Worm (Caenorhabditis elegans) whole organism, L1 larva: ENCODE measurements around the gene F27D9.7.

Experiments used
- C04F5.9 ChIP-seq: sonication (generic microtip); optimal IDR thresholded peaks from 2 replicates; lab custom pipeline; 2016; ENCODE audit warnings: missing genetic modification characterization, missing compliant biosample characterization
- aha-1 ChIP-seq: fragments of 150-350 bp; optimal IDR thresholded peaks from 2 replicates; lab custom pipeline; 2014; ENCODE audit warnings: missing biosample characterization, missing genetic modification characterization
- ceh-63 ChIP-seq: fragments of 200-800 bp; sonication (Bioruptor generic); optimal IDR thresholded peaks from 2 replicates; lab custom pipeline; 2018; ENCODE audit warnings: mild to moderate bottlenecking, missing genetic modification characterization, missing compliant biosample characterization
- ceh-8 ChIP-seq: fragments of 200-800 bp; sonication (Bioruptor generic); optimal IDR thresholded peaks from 2 replicates; lab custom pipeline; 2018; ENCODE audit warnings: mild to moderate bottlenecking, missing genetic modification characterization, moderate library complexity, missing compliant biosample characterization
- ceh-82 ChIP-seq, 3 experiments: fragments of 150-350 bp in 1 of 3; sonication (generic microtip) in 2 of 3; optimal IDR thresholded peaks; 2 replicates each; lab custom pipeline; 2014 to 2017; ENCODE audit warnings: missing biosample characterization in 3 of 3, missing genetic modification characterization in 3 of 3
- ces-1 ChIP-seq: fragments of 150-350 bp; optimal IDR thresholded peaks from 2 replicates; lab custom pipeline; 2014; ENCODE audit warnings: missing biosample characterization, missing genetic modification reagents, missing genetic modification characterization
- dpl-1 ChIP-seq, 3 experiments: fragments of 150-350 bp in 2 of 3; sonication (generic microtip) in 1 of 3; optimal IDR thresholded peaks; 2 replicates each; lab custom pipeline; 2014 to 2017; ENCODE audit warnings: missing biosample characterization in 3 of 3, missing genetic modification characterization in 3 of 3, missing genetic modification reagents in 3 of 3
- dsc-1 ChIP-seq: sonication (generic microtip); optimal IDR thresholded peaks from 2 replicates; lab custom pipeline; 2016; ENCODE audit warnings: mild to moderate bottlenecking, missing genetic modification characterization, missing compliant biosample characterization
- efl-1 ChIP-seq, 4 experiments: fragments of 150-350 bp; optimal IDR thresholded peaks in 3 of 4; peaks in 1 of 4; 1 replicate in 1 of 4; 2 replicates in 3 of 4; lab custom pipeline; 2014; ENCODE audit warnings: missing biosample characterization in 2 of 4, missing genetic modification characterization in 2 of 4, missing genetic modification reagents in 2 of 4
- efl-3 ChIP-seq: fragments of 200-800 bp; sonication (Bioruptor generic); optimal IDR thresholded peaks from 2 replicates; lab custom pipeline; 2018; ENCODE audit warnings: mild to moderate bottlenecking, missing genetic modification characterization, missing compliant biosample characterization
- elt-3 ChIP-seq, 6 experiments: fragments of 150-350 bp in 1 of 6; sonication (generic microtip); optimal IDR thresholded peaks; 2 replicates each; lab custom pipeline; 2017 to 2018; ENCODE audit warnings: missing biosample characterization in 6 of 6, missing genetic modification characterization in 6 of 6, inconsistent platforms in 1 of 6
- fkh-10 ChIP-seq: sonication (generic microtip); optimal IDR thresholded peaks from 2 replicates; lab custom pipeline; 2017; ENCODE audit warnings: missing biosample characterization, missing genetic modification reagents, missing genetic modification characterization
- hlh-4 ChIP-seq: sonication (generic microtip); optimal IDR thresholded peaks from 2 replicates; lab custom pipeline; 2016; ENCODE audit warnings: mild to moderate bottlenecking, missing genetic modification characterization, missing compliant biosample characterization
- isw-1 ChIP-seq: fragments of 200-800 bp; sonication (Bioruptor generic); IDR thresholded peaks from 2 replicates; pipeline ENCODE4 v1.3.6; 2022; ENCODE audit warnings: missing genetic modification characterization, missing compliant biosample characterization
- jun-1 ChIP-seq: fragments of 150-350 bp; optimal IDR thresholded peaks from 2 replicates; lab custom pipeline; 2014; ENCODE audit warnings: missing biosample characterization, missing genetic modification reagents, missing genetic modification characterization
- lin-14 ChIP-seq: fragments of 200-800 bp; sonication (Bioruptor generic); optimal IDR thresholded peaks from 2 replicates; lab custom pipeline; 2018; ENCODE audit warnings: mild to moderate bottlenecking, missing genetic modification characterization, moderate library complexity, missing compliant biosample characterization
- lin-15B ChIP-seq: fragments of 150-350 bp; sonication (generic microtip); optimal IDR thresholded peaks from 3 replicates; lab custom pipeline; 2014; ENCODE audit warnings: missing biosample characterization, missing genetic modification characterization
- lsy-2 ChIP-seq, 2 experiments: fragments of 150-350 bp; optimal IDR thresholded peaks; 2 replicates each; lab custom pipeline; 2014; ENCODE audit warnings: missing biosample characterization in 2 of 2, missing genetic modification characterization in 2 of 2
- mep-1 ChIP-seq: fragments of 150-350 bp; optimal IDR thresholded peaks from 2 replicates; lab custom pipeline; 2014; ENCODE audit warnings: missing biosample characterization, missing genetic modification characterization
- nhr-11 ChIP-seq: fragments of 150-350 bp; optimal IDR thresholded peaks from 2 replicates; lab custom pipeline; 2014; ENCODE audit warnings: missing biosample characterization, missing genetic modification characterization
- nhr-19 ChIP-seq: fragments of 200-800 bp; sonication (Bioruptor generic); conservative IDR thresholded peaks from 2 replicates; pipeline ENCODE4 v1.3.6; 2022; ENCODE audit warnings: missing genetic modification characterization, missing compliant biosample characterization
- nhr-28 ChIP-seq: fragments of 150-350 bp; optimal IDR thresholded peaks from 2 replicates; lab custom pipeline; 2014; ENCODE audit warnings: missing biosample characterization, missing genetic modification characterization
- pag-3 ChIP-seq: sonication (generic microtip); optimal IDR thresholded peaks from 2 replicates; lab custom pipeline; 2017; ENCODE audit warnings: missing genetic modification characterization, mild to moderate bottlenecking, missing compliant biosample characterization, antibody characterized with exemption, borderline replicate concordance; ENCODE audit not compliant: insufficient read depth
- pax-3 ChIP-seq: fragments of 200-800 bp; sonication (Bioruptor generic); optimal IDR thresholded peaks from 2 replicates; lab custom pipeline; 2018; ENCODE audit warnings: mild to moderate bottlenecking, missing genetic modification characterization, moderate library complexity, missing compliant biosample characterization
- pqm-1 ChIP-seq: sonication (generic microtip); optimal IDR thresholded peaks from 3 replicates; lab custom pipeline; 2017; ENCODE audit warnings: missing biosample characterization, missing genetic modification characterization
- snu-23 ChIP-seq: sonication (generic microtip); optimal IDR thresholded peaks from 2 replicates; lab custom pipeline; 2016; ENCODE audit warnings: missing genetic modification characterization, missing compliant biosample characterization
- swsn-7 ChIP-seq: sonication (generic microtip); optimal IDR thresholded peaks from 2 replicates; lab custom pipeline; 2016; ENCODE audit warnings: missing genetic modification characterization, missing compliant biosample characterization
- unc-86 ChIP-seq: sonication (generic microtip); optimal IDR thresholded peaks from 2 replicates; lab custom pipeline; 2016; ENCODE audit warnings: missing genetic modification characterization, missing compliant biosample characterization
- unc-98 ChIP-seq: fragments of 200-800 bp; sonication (Bioruptor generic); IDR thresholded peaks from 2 replicates; pipeline ENCODE4 v1.3.6; 2022; ENCODE audit warnings: missing genetic modification characterization, missing compliant biosample characterization
- vab-15 ChIP-seq: sonication (generic microtip); optimal IDR thresholded peaks from 2 replicates; lab custom pipeline; 2017; ENCODE audit warnings: missing genotype, mild to moderate bottlenecking, missing genetic modification characterization, missing compliant biosample characterization
- zip-4 ChIP-seq: fragments of 200-800 bp; sonication (Bioruptor generic); optimal IDR thresholded peaks from 2 replicates; lab custom pipeline; 2018; ENCODE audit warnings: mild to moderate bottlenecking, missing genetic modification characterization, moderate library complexity, missing compliant biosample characterization
- ztf-4 ChIP-seq: fragments of 150-350 bp; optimal IDR thresholded peaks from 2 replicates; lab custom pipeline; 2014; ENCODE audit warnings: missing biosample characterization, missing genetic modification characterization

Gene F27D9.7

DNA sequence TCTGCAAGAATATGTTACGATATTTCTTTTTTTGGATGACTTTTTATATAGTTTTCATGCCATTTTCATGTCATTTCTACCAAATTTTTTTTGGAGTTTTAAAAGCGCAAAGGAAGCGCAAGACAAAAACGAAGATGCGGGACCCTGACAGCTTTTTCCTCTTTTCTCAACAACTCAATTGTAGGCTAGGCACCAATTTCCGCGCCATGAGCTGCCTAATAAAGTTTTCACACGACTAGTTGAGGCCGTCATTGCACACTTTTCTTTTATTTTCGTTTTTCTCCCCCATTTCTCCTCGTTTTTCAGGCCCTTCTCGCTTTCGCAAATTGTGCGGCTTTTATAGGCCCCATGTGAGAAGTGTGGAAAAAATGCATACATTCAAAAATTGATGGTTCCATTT is 9.3 kb upstream of the F27D9.7 start:
- TF ChIP-seq ces-1 (GFP tag; lab: Kevin White, UChicago), result peak; percentile 37
- peak; percentile 78 for TF ChIP-seq fkh-10 (GFP tag; lab: Kevin White, UChicago)
- no peak for TF ChIP-seq ztf-4 (tag; lab: Kevin White, UChicago)
- peak; percentile 67 for TF ChIP-seq lin-14 (GFP tag; lab: Kevin White, UChicago)

DNA sequence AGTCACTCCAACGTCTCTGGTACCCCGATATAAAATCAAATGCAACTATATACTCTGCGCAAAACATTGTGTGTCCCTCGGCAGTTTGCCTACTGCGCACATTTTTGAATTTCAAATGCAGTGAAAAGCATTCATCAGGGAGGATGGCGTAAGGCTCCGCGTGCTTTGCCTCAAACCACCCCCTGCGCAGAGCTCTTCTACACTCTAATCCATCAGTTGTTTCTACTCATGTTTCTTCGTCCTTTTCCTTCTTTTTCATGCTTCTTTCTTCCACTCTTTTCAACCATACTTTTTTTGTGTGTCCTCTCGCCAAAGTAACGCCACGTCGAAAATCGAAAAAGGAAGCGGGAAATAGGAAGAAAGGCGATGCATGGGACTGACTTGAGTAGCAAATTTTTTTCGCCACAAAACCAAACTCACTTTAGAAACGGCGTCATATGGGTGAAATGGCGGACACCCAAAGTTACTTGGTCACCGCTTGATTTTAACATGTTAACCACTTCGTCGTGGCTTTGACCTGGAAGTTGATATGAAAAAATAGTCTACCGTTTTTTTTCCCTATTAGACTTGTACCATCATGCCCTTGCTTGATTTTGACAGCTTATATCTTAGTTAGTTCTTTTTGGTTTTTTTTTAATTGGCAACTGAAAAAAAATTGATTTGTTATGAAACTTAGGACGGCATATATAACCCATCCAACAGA is 8.0 kb upstream of the F27D9.7 start:
- TF ChIP-seq nhr-11 (tag; lab: Kevin White, UChicago) (no peak), lin-14 (GFP tag; lab: Kevin White, UChicago) (peak; percentile 68), unc-98 (GFP tag; lab: Robert Waterston, UW) (no peak), efl-1 (optimal IDR thresholded peaks at IDR 0.05; lab: Kevin White, UChicago) (no peak), efl-1 (GFP tag; optimal IDR thresholded peaks at IDR 0.05 in 1 of 2; lab: Kevin White, UChicago) (no peak), unc-86 (tag; lab: Kevin White, UChicago) (peak; percentile 6), ceh-8 (GFP tag; lab: Kevin White, UChicago) (peak; percentile 2), fkh-10 (GFP tag; lab: Kevin White, UChicago) (peak; percentile 9), snu-23 (GFP tag; lab: Kevin White, UChicago) (no peak)
- TF ChIP-seq, all 84 proteins: peak for 4

DNA sequence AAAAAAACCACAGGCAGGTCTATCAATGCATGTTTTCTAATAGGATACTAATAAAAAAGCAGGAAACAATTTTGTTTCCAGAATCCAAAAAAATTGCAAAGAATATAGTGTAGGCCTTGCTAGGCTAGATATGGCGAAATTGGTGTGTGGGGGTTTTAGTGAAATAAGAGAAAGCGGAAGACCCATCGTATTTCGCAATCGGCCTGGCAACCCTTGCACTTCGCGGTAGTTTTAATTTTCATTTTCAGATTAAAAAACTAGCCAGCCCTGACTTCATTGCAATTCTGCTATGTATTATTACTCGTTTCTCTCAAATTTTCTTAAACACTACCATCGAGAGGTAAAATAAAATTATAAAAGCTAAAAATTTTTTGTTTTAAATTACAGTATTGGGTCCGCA is 4.3 kb upstream of the F27D9.7 start:
- TF ChIP-seq zip-4 (GFP tag; lab: Kevin White, UChicago) (no peak), dpl-1 (GFP tag; optimal IDR thresholded peaks at IDR 0.05; lab: Kevin White, UChicago) (no peak), pax-3 (no peak), lin-15B (tag; lab: Kevin White, UChicago) (no peak), nhr-28 (tag; lab: Kevin White, UChicago) (no peak), efl-1 (optimal IDR thresholded peaks at IDR 0.05; lab: Kevin White, UChicago) (no peak), efl-1 (GFP tag; optimal IDR thresholded peaks at IDR 0.05 in 1 of 2; lab: Kevin White, UChicago) (peak in 1 of 2 experiments; percentile 68), ceh-63 (no peak), nhr-11 (tag; lab: Kevin White, UChicago) (no peak), ceh-82 (tag; optimal IDR thresholded peaks at IDR 0.05; lab: Kevin White, UChicago) (peak in 1 of 3 experiments; percentile 19), lin-14 (GFP tag; lab: Kevin White, UChicago) (no peak), efl-3 (GFP tag; lab: Kevin White, UChicago) (no peak), C04F5.9 (tag; lab: Kevin White, UChicago) (no peak), hlh-4 (no peak), dsc-1 (tag; lab: Kevin White, UChicago) (no peak)

ce11 chrX:7672693-7673092 is 2.1 kb upstream of the F27D9.7 start, which contains the start of gene F27D9.2:
TSS of gene F27D9.2 (plus strand) at chrX:7672993.
- TF ChIP-seq jun-1 (tag; lab: Kevin White, UChicago) (no peak), fkh-10 (GFP tag; lab: Kevin White, UChicago) (no peak), snu-23 (GFP tag; lab: Kevin White, UChicago) (no peak), pqm-1 (tag; lab: Kevin White, UChicago) (no peak), pag-3 (no peak), swsn-7 (tag; lab: Kevin White, UChicago) (no peak), vab-15 (tag; lab: Kevin White, UChicago) (no peak), C04F5.9 (tag; lab: Kevin White, UChicago) (no peak), hlh-4 (no peak), efl-1 (optimal IDR thresholded peaks at IDR 0.05; lab: Kevin White, UChicago) (no peak), efl-1 (GFP tag; optimal IDR thresholded peaks at IDR 0.05 in 1 of 2; lab: Kevin White, UChicago) (no peak), aha-1 (tag; lab: Kevin White, UChicago) (no peak), isw-1 (GFP tag; lab: Robert Waterston, UW) (no peak), lsy-2 (tag; optimal IDR thresholded peaks at IDR 0.05; lab: Kevin White, UChicago) (no peak), mep-1 (tag; lab: Kevin White, UChicago) (no peak), dpl-1 (GFP tag; optimal IDR thresholded peaks at IDR 0.05; lab: Kevin White, UChicago) (no peak), nhr-19 (GFP tag; lab: Robert Waterston, UW) (no peak), elt-3 (tag; optimal IDR thresholded peaks at IDR 0.05; lab: Kevin White, UChicago) (no peak)
